Fruit fly (Drosophila melanogaster) whole organism, prepupa: Measurements from ENCODE around the gene CG4374.

Experiments used
- Blimp-1 ChIP-seq: fragments of 200-800 bp; sonication (Bioruptor generic); optimal IDR thresholded peaks from 3 replicates; lab custom pipeline; 2017; ENCODE audit warnings: missing biosample characterization, missing genetic modification characterization, mild to moderate bottlenecking, moderate library complexity, missing genetic modification reagents
- CG10669 ChIP-seq: fragments of 200-800 bp; sonication (Bioruptor generic); optimal IDR thresholded peaks from 3 replicates; lab custom pipeline; 2018; ENCODE audit warnings: missing biosample characterization, mild to moderate bottlenecking, missing genetic modification characterization, moderate library complexity
- CG11294 ChIP-seq: fragments of 200-800 bp; sonication (Bioruptor generic); IDR thresholded peaks from 2 replicates; pipeline ENCODE4 v1.3.6; 2022; ENCODE audit warnings: missing biosample characterization, missing genetic modification characterization
- CG11762 ChIP-seq: fragments of 200-800 bp; sonication (Bioruptor generic); optimal IDR thresholded peaks from 3 replicates; lab custom pipeline; 2016; ENCODE audit warnings: missing biosample characterization, missing genetic modification characterization; ENCODE audit not compliant: insufficient read depth
- CG11902 ChIP-seq: fragments of 200-800 bp; sonication (Bioruptor generic); optimal IDR thresholded peaks from 3 replicates; lab custom pipeline; 2016; ENCODE audit warnings: missing biosample characterization, missing genetic modification characterization
- CG1621 ChIP-seq: fragments of 200-800 bp; sonication (Bioruptor generic); optimal IDR thresholded peaks from 3 replicates; lab custom pipeline; 2018; ENCODE audit warnings: missing biosample characterization, mild to moderate bottlenecking, missing genetic modification characterization
- CG16779 ChIP-seq: fragments of 200-800 bp; sonication (Bioruptor generic); optimal IDR thresholded peaks from 3 replicates; lab custom pipeline; 2017; ENCODE audit warnings: missing biosample characterization, mild to moderate bottlenecking, missing genetic modification characterization
- CG3032 ChIP-seq: fragments of 200-800 bp; optimal IDR thresholded peaks from 2 replicates; lab custom pipeline; 2019; ENCODE audit warnings: missing biosample characterization, mild to moderate bottlenecking, missing genetic modification characterization, moderate library complexity
- CG32006 ChIP-seq: fragments of 200-800 bp; sonication (Bioruptor generic); optimal IDR thresholded peaks from 3 replicates; lab custom pipeline; 2017; ENCODE audit warnings: missing biosample characterization, mild to moderate bottlenecking, missing genetic modification characterization
- CG34406 ChIP-seq: fragments of 200-800 bp; sonication (Bioruptor generic); optimal IDR thresholded peaks from 3 replicates; lab custom pipeline; 2016; ENCODE audit warnings: missing biosample characterization, missing genetic modification characterization
- CG3919 ChIP-seq: fragments of 200-800 bp; sonication (Bioruptor generic); optimal IDR thresholded peaks from 3 replicates; lab custom pipeline; 2016; ENCODE audit warnings: missing biosample characterization, missing genetic modification characterization
- CG4318 ChIP-seq: fragments of 200-800 bp; sonication (Bioruptor generic); optimal IDR thresholded peaks from 3 replicates; lab custom pipeline; 2017; ENCODE audit warnings: missing biosample characterization, mild to moderate bottlenecking, missing genetic modification characterization
- CG6276 ChIP-seq: fragments of 200-800 bp; sonication (Bioruptor generic); optimal IDR thresholded peaks from 2 replicates; lab custom pipeline; 2017; ENCODE audit warnings: missing biosample characterization, mild to moderate bottlenecking, missing genetic modification characterization
- CG6792 ChIP-seq: fragments of 200-800 bp; sonication (Bioruptor generic); optimal IDR thresholded peaks from 3 replicates; lab custom pipeline; 2016; ENCODE audit warnings: missing biosample characterization, missing genetic modification characterization
- CG6808 ChIP-seq: fragments of 200-800 bp; sonication (Bioruptor generic); optimal IDR thresholded peaks from 3 replicates; lab custom pipeline; 2017; ENCODE audit warnings: missing biosample characterization, missing genetic modification characterization, mild to moderate bottlenecking, moderate library complexity, missing genetic modification reagents
- CG6854 ChIP-seq: fragments of 200-800 bp; sonication (Bioruptor generic); optimal IDR thresholded peaks from 2 replicates; lab custom pipeline; 2017; ENCODE audit warnings: missing biosample characterization, mild to moderate bottlenecking, missing genetic modification characterization
- CG7368 ChIP-seq: fragments of 200-800 bp; sonication (Bioruptor generic); optimal IDR thresholded peaks from 3 replicates; lab custom pipeline; 2016; ENCODE audit warnings: missing biosample characterization, missing genetic modification characterization
- CG8119 ChIP-seq: fragments of 200-800 bp; sonication (Bioruptor generic); IDR thresholded peaks from 3 replicates; pipeline ENCODE4 v1.3.6; 2022; ENCODE audit warnings: missing biosample characterization, missing genetic modification characterization
- CG8319 ChIP-seq: fragments of 200-800 bp; sonication (Bioruptor generic); optimal IDR thresholded peaks from 3 replicates; lab custom pipeline; 2016; ENCODE audit warnings: missing biosample characterization, missing genetic modification characterization
- CG8632 ChIP-seq: fragments of 200-800 bp; sonication (Bioruptor generic); optimal IDR thresholded peaks from 3 replicates; lab custom pipeline; 2016; ENCODE audit warnings: missing biosample characterization, missing genetic modification characterization
- CG9139 ChIP-seq: fragments of 200-800 bp; sonication (Bioruptor generic); optimal IDR thresholded peaks from 3 replicates; lab custom pipeline; 2017; ENCODE audit warnings: missing biosample characterization, mild to moderate bottlenecking, missing genetic modification characterization
- Eip75B ChIP-seq: fragments of 200-800 bp; sonication (Bioruptor generic); optimal IDR thresholded peaks from 3 replicates; lab custom pipeline; 2016; ENCODE audit warnings: missing biosample characterization, missing genetic modification characterization
- Eip78C ChIP-seq: fragments of 200-800 bp; sonication (Bioruptor generic); peaks from one replicate; lab custom pipeline; 2016; ENCODE audit warnings: missing biosample characterization, missing genetic modification characterization
- Eip93F ChIP-seq: fragments of 200-800 bp; sonication (Bioruptor generic); optimal IDR thresholded peaks from 2 replicates; lab custom pipeline; 2016; ENCODE audit warnings: missing biosample characterization, mild to moderate bottlenecking, missing genetic modification characterization
- Ets96B ChIP-seq: fragments of 200-800 bp; optimal IDR thresholded peaks from 2 replicates; lab custom pipeline; 2019; ENCODE audit warnings: missing biosample characterization, mild to moderate bottlenecking, missing genetic modification characterization, moderate library complexity
- Hr38 ChIP-seq: sonication (Bioruptor generic); optimal IDR thresholded peaks from 2 replicates; lab custom pipeline; 2016; ENCODE audit warnings: missing biosample characterization, missing genetic modification characterization
- Hr39 ChIP-seq: fragments of 200-800 bp; sonication (Bioruptor generic); optimal IDR thresholded peaks from 2 replicates; lab custom pipeline; 2016; ENCODE audit warnings: missing biosample characterization, missing genetic modification characterization
- Hr4 ChIP-seq: fragments of 200-800 bp; sonication (Bioruptor generic); optimal IDR thresholded peaks from 3 replicates; lab custom pipeline; 2016; ENCODE audit warnings: missing biosample characterization, missing genetic modification characterization
- Lpt ChIP-seq: fragments of 200-800 bp; sonication (Bioruptor generic); optimal IDR thresholded peaks from 3 replicates; lab custom pipeline; 2016; ENCODE audit warnings: missing biosample characterization, missing genetic modification characterization
- OdsH ChIP-seq: fragments of 200-800 bp; sonication (Bioruptor generic); optimal IDR thresholded peaks from 3 replicates; lab custom pipeline; 2016; ENCODE audit warnings: missing biosample characterization, missing genetic modification characterization
- Smox ChIP-seq: fragments of 200-800 bp; sonication (Bioruptor generic); optimal IDR thresholded peaks from 3 replicates; lab custom pipeline; 2016; ENCODE audit warnings: missing biosample characterization, missing genetic modification characterization
- Sox102F ChIP-seq: fragments of 200-800 bp; sonication (Bioruptor generic); optimal IDR thresholded peaks from 2 replicates; lab custom pipeline; 2016; ENCODE audit warnings: missing biosample characterization, mild to moderate bottlenecking, missing genetic modification characterization
- Sox15 ChIP-seq: fragments of 200-800 bp; sonication (Bioruptor generic); optimal IDR thresholded peaks from 3 replicates; lab custom pipeline; 2016; ENCODE audit warnings: missing biosample characterization, missing genetic modification characterization
- achi ChIP-seq: fragments of 200-800 bp; sonication (Bioruptor generic); optimal IDR thresholded peaks from 3 replicates; lab custom pipeline; 2016; ENCODE audit warnings: missing biosample characterization, missing genetic modification characterization
- acj6 ChIP-seq: fragments of 200-800 bp; sonication (Bioruptor generic); optimal IDR thresholded peaks from 3 replicates; lab custom pipeline; 2016; ENCODE audit warnings: missing biosample characterization, missing genetic modification characterization
- cyc ChIP-seq: fragments of 200-800 bp; sonication (Bioruptor generic); optimal IDR thresholded peaks from 3 replicates; lab custom pipeline; 2016; ENCODE audit warnings: missing biosample characterization, missing genetic modification characterization
- dac ChIP-seq: fragments of 200-800 bp; sonication (Bioruptor generic); optimal IDR thresholded peaks from 2 replicates; lab custom pipeline; 2017; ENCODE audit warnings: missing biosample characterization, mild to moderate bottlenecking, missing genetic modification characterization
- esn ChIP-seq: fragments of 200-800 bp; sonication (Bioruptor generic); optimal IDR thresholded peaks from 2 replicates; lab custom pipeline; 2016; ENCODE audit warnings: missing biosample characterization, mild to moderate bottlenecking, missing genetic modification characterization, moderate library complexity
- fd59A ChIP-seq: fragments of 200-800 bp; sonication (Bioruptor generic); optimal IDR thresholded peaks from 2 replicates; lab custom pipeline; 2017; ENCODE audit warnings: missing biosample characterization, mild to moderate bottlenecking, missing genetic modification characterization, missing genetic modification reagents
- fd85E ChIP-seq: fragments of 200-800 bp; sonication (Bioruptor generic); optimal IDR thresholded peaks from 3 replicates; lab custom pipeline; 2016; ENCODE audit warnings: missing biosample characterization, missing genetic modification characterization
- lz ChIP-seq: fragments of 200-800 bp; sonication (Bioruptor generic); optimal IDR thresholded peaks from 3 replicates; lab custom pipeline; 2016; ENCODE audit warnings: missing biosample characterization, missing genetic modification characterization
- net ChIP-seq: fragments of 200-800 bp; sonication (Bioruptor generic); optimal IDR thresholded peaks from 3 replicates; lab custom pipeline; 2016; ENCODE audit warnings: missing biosample characterization, missing genetic modification characterization
- pdm3 ChIP-seq: fragments of 200-800 bp; sonication (Bioruptor generic); optimal IDR thresholded peaks from 3 replicates; lab custom pipeline; 2016; ENCODE audit warnings: missing biosample characterization, missing genetic modification characterization
- salr ChIP-seq, 2 experiments: fragments of 200-800 bp; sonication (Bioruptor generic); optimal IDR thresholded peaks; 3 replicates each; lab custom pipeline; 2016 to 2018; ENCODE audit warnings: missing biosample characterization in 2 of 2, missing genetic modification characterization in 2 of 2, mild to moderate bottlenecking in 1 of 2
- spab ChIP-seq: fragments of 200-800 bp; sonication (Bioruptor generic); optimal IDR thresholded peaks from 2 replicates; lab custom pipeline; 2017; ENCODE audit warnings: missing biosample characterization, mild to moderate bottlenecking, missing genetic modification characterization, missing genetic modification reagents
- ss ChIP-seq, 2 experiments: fragments of 200-800 bp; sonication (Bioruptor generic); optimal IDR thresholded peaks; 2 replicates in 1 of 2; 3 replicates in 1 of 2; lab custom pipeline; 2017 to 2018; ENCODE audit warnings: mild to moderate bottlenecking in 2 of 2, missing biosample characterization in 2 of 2, missing genetic modification characterization in 2 of 2, moderate library complexity in 1 of 2
- svp ChIP-seq: fragments of 200-800 bp; sonication (Bioruptor generic); peaks from one replicate; lab custom pipeline; 2016; ENCODE audit warnings: missing biosample characterization, missing genetic modification characterization
- topi ChIP-seq: fragments of 200-800 bp; sonication (Bioruptor generic); optimal IDR thresholded peaks from 3 replicates; lab custom pipeline; 2016; ENCODE audit warnings: missing biosample characterization, missing genetic modification characterization
- vri ChIP-seq: fragments of 200-800 bp; sonication (Bioruptor generic); optimal IDR thresholded peaks from 3 replicates; lab custom pipeline; 2016; ENCODE audit warnings: missing biosample characterization, mild to moderate bottlenecking, missing genetic modification characterization

CG4374 gene

DNA sequence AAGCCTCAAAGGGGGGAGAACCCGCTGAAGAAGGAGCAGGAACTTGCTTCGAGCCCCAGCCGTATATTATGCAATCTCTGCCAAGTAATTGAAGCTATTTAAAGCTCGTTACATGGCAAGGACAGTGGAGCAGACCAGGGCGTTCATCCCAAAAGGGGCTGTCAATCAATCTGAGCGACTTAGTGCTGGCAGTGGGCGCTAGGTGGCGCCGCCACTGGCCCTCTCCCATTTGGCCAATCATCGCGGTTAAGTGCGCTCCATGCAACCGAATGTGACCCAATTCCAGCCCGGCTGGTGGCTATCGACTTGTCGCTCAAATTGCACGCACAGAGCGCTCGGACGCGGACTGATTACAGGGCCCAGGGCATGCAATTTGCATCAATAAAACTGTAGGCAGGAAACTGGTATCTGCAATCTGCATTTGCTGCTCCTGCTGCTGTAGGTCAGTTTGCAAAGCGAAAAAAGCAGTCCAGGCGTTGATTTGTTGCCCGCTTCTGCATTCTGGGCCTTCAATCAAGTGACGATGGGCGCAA is 37.4 kb upstream of the CG4374 start:
- TF ChIP-seq topi (GFP tag; lab: Kevin White, UChicago) (no peak), ss (GFP tag; optimal IDR thresholded peaks at IDR 0.05; lab: Kevin White, UChicago) (peak in 1 of 2 experiments; percentile 62)

DNA sequence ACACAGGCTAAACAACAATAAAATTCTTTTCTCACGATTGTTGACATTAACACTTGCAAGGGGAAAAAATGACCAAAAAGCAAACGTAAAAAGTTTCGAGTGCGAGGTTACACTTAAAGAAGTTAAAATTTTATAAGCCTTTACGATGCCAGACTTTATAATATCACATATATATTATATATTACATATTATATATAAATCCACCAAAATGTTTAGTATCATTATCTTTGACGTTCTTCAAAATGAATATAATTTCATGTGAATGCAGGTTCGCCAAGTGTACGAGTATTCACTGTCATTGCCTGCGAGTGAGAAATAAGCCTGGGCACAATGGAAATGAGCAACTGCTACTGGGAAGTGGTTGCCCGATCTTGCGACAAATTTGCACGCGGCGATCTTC is 36.2 kb upstream of the CG4374 start:
- peak; percentile 61 for TF ChIP-seq Sox15
- TF ChIP-seq Eip75B (GFP tag; lab: Kevin White, UChicago): peak; percentile 31
- TF ChIP-seq spab (GFP tag; lab: Kevin White, UChicago): peak; percentile 58
- TF ChIP-seq CG6792 (GFP tag; lab: Kevin White, UChicago): peak; percentile 79
- peak; percentile 56 for TF ChIP-seq CG8119
- TF ChIP-seq CG6808 (GFP tag; lab: Kevin White, UChicago): peak; percentile 49
- peak; percentile 70 for TF ChIP-seq CG10669 (GFP tag; lab: Kevin White, UChicago)
- peak; percentile 36 for TF ChIP-seq CG1621 (tag; lab: Kevin White, UChicago)
- no peak for TF ChIP-seq CG6276 (GFP tag; lab: Kevin White, UChicago)
- TF ChIP-seq fd85E (GFP tag; lab: Kevin White, UChicago): no peak
- TF ChIP-seq CG11902 (GFP tag; lab: Kevin White, UChicago): peak; percentile 61
- TF ChIP-seq CG11762 (GFP tag; lab: Kevin White, UChicago): peak; percentile 78
- TF ChIP-seq CG4318 (GFP tag; lab: Kevin White, UChicago): no peak
- peak; percentile 33 for TF ChIP-seq Hr39 (GFP tag; lab: Kevin White, UChicago)
- peak; percentile 55 for TF ChIP-seq Blimp-1
- TF ChIP-seq svp (GFP tag; lab: Kevin White, UChicago): peak; percentile 91
- TF ChIP-seq CG34406: peak; percentile 89
- no peak for TF ChIP-seq CG11294
- TF ChIP-seq CG8319 (GFP tag; lab: Kevin White, UChicago): peak; percentile 65
- peak; percentile 81 for TF ChIP-seq esn (GFP tag; lab: Kevin White, UChicago)
- no peak for TF ChIP-seq CG16779 (tag; lab: Kevin White, UChicago)
- peak; percentile 47 for TF ChIP-seq fd59A (GFP tag; lab: Kevin White, UChicago)
- peak; percentile 68 for TF ChIP-seq Sox102F (GFP tag; lab: Kevin White, UChicago)
- TF ChIP-seq pdm3 (GFP tag; lab: Kevin White, UChicago): peak; percentile 34
- peak; percentile 67 for TF ChIP-seq Smox (GFP tag; lab: Kevin White, UChicago)
- TF ChIP-seq CG32006 (GFP tag; lab: Kevin White, UChicago): peak; percentile 39
- TF ChIP-seq lz (GFP tag; lab: Kevin White, UChicago): peak; percentile 39
- TF ChIP-seq CG3032: peak; percentile 64
- peak; percentile 72 for TF ChIP-seq OdsH
- TF ChIP-seq Ets96B: peak; percentile 78
- peak; percentile 40 for TF ChIP-seq Eip93F (GFP tag; lab: Kevin White, UChicago)
- peak; percentile 78 for TF ChIP-seq acj6 (GFP tag; lab: Kevin White, UChicago)
- peak; percentile 54 for TF ChIP-seq net (GFP tag; lab: Kevin White, UChicago)
- peak; percentile 53 for TF ChIP-seq vri (GFP tag; lab: Kevin White, UChicago)
- TF ChIP-seq CG3919 (GFP tag; lab: Kevin White, UChicago): peak; percentile 65
- no peak for TF ChIP-seq dac (GFP tag; lab: Kevin White, UChicago)
- peak; percentile 75 for TF ChIP-seq achi (GFP tag; lab: Kevin White, UChicago)
- peak; percentile 60 for TF ChIP-seq CG9139
- peak; percentile 84 for TF ChIP-seq CG8632 (GFP tag; lab: Kevin White, UChicago)
- TF ChIP-seq Hr4 (GFP tag; lab: Kevin White, UChicago): no peak
- TF ChIP-seq topi (GFP tag; lab: Kevin White, UChicago): peak; percentile 67
- no peak for TF ChIP-seq Hr38 (GFP tag; lab: Kevin White, UChicago)
- TF ChIP-seq cyc (GFP tag; lab: Kevin White, UChicago): peak; percentile 57
- peak; percentile 13 to 42 for TF ChIP-seq salr (GFP tag; optimal IDR thresholded peaks at IDR 0.05; lab: Kevin White, UChicago)
- TF ChIP-seq CG7368 (GFP tag; lab: Kevin White, UChicago): peak; percentile 62
- peak; percentile 53 to 71 for TF ChIP-seq ss (GFP tag; optimal IDR thresholded peaks at IDR 0.05; lab: Kevin White, UChicago)
- peak; percentile 71 for TF ChIP-seq CG6854 (GFP tag; lab: Kevin White, UChicago)
- peak; percentile 90 for TF ChIP-seq Eip78C (GFP tag; lab: Kevin White, UChicago)
- TF ChIP-seq Lpt (GFP tag; lab: Kevin White, UChicago): peak; percentile 4
